Worm (Caenorhabditis elegans): ENCODE results near the gene nhr-187.

The nhr-187 gene

DNA sequence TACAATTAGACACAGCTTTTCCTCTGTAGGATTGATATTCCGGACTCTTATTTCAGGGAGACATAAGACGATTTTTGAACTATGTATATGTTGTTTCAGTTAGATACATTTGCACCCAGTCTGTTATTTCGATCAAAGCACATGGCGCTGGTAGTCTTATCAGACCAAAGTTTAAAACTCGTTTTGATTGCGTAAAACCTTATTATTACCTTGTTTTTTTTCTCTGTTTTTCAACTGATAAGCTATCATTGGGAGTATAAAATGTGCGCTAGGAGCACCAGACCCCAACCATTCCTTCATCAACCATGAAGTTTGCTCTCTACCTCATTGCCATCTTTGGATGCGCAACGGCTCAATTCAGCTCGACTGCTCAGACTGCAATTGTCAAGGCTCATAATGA lies 50.5 kb downstream of the nhr-187 start, which contains the start of gene scl-12:
Gene scl-12 (plus strand): TSS at position 301 of the 400 bp plus-strand sequence.
- TF ChIP-seq F26F4.8 (GFP tag; conservative IDR thresholded peaks at IDR 0.05) (no peak), dmd-8 (GFP tag; IDR thresholded peaks at IDR 0.05) (0 out of 2 replicates have a peak, but pooled peaks have one; percentile 31), aha-1 (tag) (peak; percentile 47)

DNA sequence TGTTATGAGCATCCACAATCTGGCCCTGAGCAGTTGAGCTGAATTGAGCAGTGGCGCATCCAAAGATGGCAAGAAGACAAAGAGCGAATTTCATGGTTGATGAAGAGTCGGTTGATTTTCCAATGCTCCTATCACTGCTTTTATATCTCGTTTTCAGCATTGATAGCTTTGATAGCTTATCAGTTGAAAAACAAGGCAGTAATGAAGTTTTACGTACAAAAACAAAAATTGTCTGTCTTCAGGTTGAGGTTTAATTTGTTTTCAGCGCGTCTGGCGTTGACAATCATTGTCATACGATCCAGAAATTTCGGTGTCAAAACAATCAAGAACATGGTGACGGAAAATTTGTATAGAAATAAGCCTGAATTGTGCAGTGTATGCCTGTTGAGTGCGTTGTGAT lies 51.2 kb downstream of the nhr-187 start, which contains the start of gene scl-13:
Gene scl-13 (minus strand): TSS at position 101 of the 400 bp plus-strand sequence.
- TF ChIP-seq fos-1 (tag; optimal IDR thresholded peaks at IDR 0.05), result no peak
- TF ChIP-seq lin-13 (GFP tag; optimal IDR thresholded peaks at IDR 0.05), result no peak
- no peak for TF ChIP-seq ztf-7 (tag; optimal IDR thresholded peaks at IDR 0.05)
- TF ChIP-seq set-16 (GFP tag; IDR thresholded peaks at IDR 0.05), result no peak
- TF ChIP-seq mep-1 (tag; optimal IDR thresholded peaks at IDR 0.05), result no peak
- TF ChIP-seq T26A8.4 (GFP tag; IDR thresholded peaks at IDR 0.05), result no peak
- no peak for TF ChIP-seq dmd-9 (GFP tag; IDR thresholded peaks at IDR 0.05)
- TF ChIP-seq dve-1 (tag; optimal IDR thresholded peaks at IDR 0.05; ENCODE audit: insufficient read depth), result no peak
- no peak for TF ChIP-seq zfp-3 (GFP tag; conservative IDR thresholded peaks at IDR 0.05)
- TF ChIP-seq hif-1 (tag; optimal IDR thresholded peaks at IDR 0.05), result no peak
- TF ChIP-seq madf-9 (GFP tag; conservative IDR thresholded peaks at IDR 0.05), result no peak
- TF ChIP-seq zag-1 (tag; optimal IDR thresholded peaks at IDR 0.05), result no peak
- TF ChIP-seq nhr-237 (tag; optimal IDR thresholded peaks at IDR 0.05), result no peak

All from whole organism, L4 larva.